Fruit fly (Drosophila melanogaster) Kc167 (cell line): ENCODE data around the gene prd1.

ENCODE experiments used
- Myc ChIP-seq: fragments of >200 bp; optimal IDR thresholded peaks from 2 replicates; lab custom pipeline; 2017; ENCODE audit warnings: missing external identifiers
- Sin3A ChIP-seq: fragments of >200 bp; optimal IDR thresholded peaks from 2 replicates; lab custom pipeline; 2018; ENCODE audit warnings: missing external identifiers
- h ChIP-seq: fragments of >200 bp; optimal IDR thresholded peaks from 3 replicates; lab custom pipeline; 2018; ENCODE audit warnings: missing external identifiers
- insv ChIP-seq: fragments of >200 bp; optimal IDR thresholded peaks from 3 replicates; lab custom pipeline; 2018; ENCODE audit warnings: missing external identifiers
- psq ChIP-seq: fragments of >200 bp; optimal IDR thresholded peaks from 2 replicates; lab custom pipeline; 2017; ENCODE audit warnings: missing external identifiers
- ttk ChIP-seq: sonication (Bioruptor generic); optimal IDR thresholded peaks from 2 replicates; lab custom pipeline; 2017; ENCODE audit warnings: missing external identifiers

DNA sequence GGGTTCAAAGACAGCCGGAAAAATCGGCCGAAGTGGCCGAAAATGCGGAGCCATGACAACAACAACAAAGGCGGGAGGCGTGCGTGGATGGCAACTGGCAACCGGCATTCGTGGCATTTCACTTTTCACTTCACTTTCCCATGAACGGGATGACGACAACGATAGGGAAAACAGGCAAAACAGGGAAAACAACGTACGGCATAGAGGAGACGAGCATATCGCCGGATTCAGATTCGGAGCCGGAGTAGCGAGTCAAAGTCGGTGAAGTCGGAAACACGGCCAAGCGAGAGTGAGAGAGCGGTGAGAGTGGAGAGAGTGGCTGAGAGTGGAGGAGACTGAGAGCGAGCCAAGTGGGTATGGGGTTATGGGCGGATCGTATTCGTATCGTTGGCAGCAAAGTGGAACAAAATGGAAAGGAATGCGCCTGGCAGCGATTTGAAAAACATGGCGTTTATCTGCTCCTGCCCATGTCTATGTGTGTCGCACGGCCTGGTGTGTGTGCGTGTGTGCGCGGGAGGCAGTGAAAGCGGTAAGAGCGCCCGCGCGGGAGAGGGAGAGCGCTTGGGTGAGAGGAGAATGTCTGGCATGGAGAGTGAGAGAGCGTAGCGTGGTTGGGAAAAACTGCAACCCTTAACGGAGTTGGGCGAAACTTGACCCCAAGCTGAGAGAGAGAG is 13.4 kb downstream of the prd1 start:
- TF ChIP-seq psq (no peak), h (lab: Kevin White, UChicago) (no peak), ttk (lab: Kevin White, UChicago) (no peak), Sin3A (no peak), Myc (lab: Kevin White, UChicago) (no peak), insv (lab: Kevin White, UChicago) (no peak)
